Worm (Caenorhabditis elegans): Measurements from ENCODE around the gene Y17G7B.23.
A peak's percentile ranks its signal among the peaks of the same experiment; 100 is the strongest.

The Y17G7B.23 gene

DNA sequence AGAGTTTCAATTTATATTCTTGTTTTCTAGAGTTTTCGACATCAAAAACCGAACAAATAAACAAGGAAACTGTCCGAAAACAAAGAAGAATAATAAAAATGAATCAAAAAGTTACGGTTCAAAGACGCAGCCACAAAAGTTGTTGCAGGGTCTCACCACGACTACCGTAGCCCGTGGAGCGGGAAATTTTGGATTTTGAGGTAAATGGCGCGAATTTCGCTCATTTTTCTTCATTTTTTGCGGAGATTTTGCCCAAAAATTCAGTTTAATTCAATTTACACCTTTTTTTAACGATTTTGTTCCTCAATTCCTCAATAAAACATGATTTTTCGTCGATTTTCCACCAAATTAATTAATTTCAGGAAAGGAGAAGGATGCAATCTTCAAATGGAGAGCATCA, 30.7 kb upstream of the Y17G7B.23 start, which contains the start of gene mex-1:
Gene mex-1, plus strand, starts transcription at position 363 of the 400 bp plus-strand sequence.
- no peak for TF ChIP-seq lin-13 (GFP tag; optimal IDR thresholded peaks at IDR 0.05)
- TF ChIP-seq elt-1 (tag; optimal IDR thresholded peaks at IDR 0.05): no peak
- TF ChIP-seq elt-3 (tag; optimal IDR thresholded peaks at IDR 0.05): no peak
- TF ChIP-seq nhr-23 (tag; optimal IDR thresholded peaks at IDR 0.05): no peak
- no peak for TF ChIP-seq alr-1 (tag; optimal IDR thresholded peaks at IDR 0.05)
- TF ChIP-seq crh-2 (tag; optimal IDR thresholded peaks at IDR 0.05): no peak
- no peak for TF ChIP-seq unc-62 (GFP tag; optimal IDR thresholded peaks at IDR 0.05)

DNA sequence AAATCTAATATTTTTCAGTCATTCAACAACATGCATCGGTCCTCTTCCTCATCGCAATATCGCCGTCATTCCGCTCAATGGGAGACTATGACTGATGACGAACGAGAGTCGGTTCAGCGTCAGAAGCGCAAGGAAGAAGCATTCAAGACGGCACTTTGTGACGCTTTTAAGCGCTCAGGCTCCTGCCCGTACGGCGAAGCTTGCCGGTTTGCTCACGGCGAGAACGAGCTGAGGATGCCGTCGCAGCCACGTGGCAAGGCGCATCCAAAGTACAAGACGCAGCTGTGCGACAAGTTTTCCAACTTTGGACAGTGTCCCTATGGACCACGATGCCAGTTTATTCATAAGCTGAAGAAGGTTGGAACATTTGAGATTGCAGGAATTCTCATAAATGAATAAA, 30.0 kb upstream of the Y17G7B.23 start:
- TF ChIP-seq elt-1 (tag; optimal IDR thresholded peaks at IDR 0.05): no peak
- TF ChIP-seq nhr-25 (tag; optimal IDR thresholded peaks at IDR 0.05): no peak
- TF ChIP-seq nhr-11 (tag; optimal IDR thresholded peaks at IDR 0.05): no peak
- no peak for TF ChIP-seq gmeb-1 (tag; optimal IDR thresholded peaks at IDR 0.05)
- no peak for TF ChIP-seq blmp-1 (tag; optimal IDR thresholded peaks at IDR 0.05; ENCODE audit: insufficient read depth)
- TF ChIP-seq unc-39 (tag; optimal IDR thresholded peaks at IDR 0.05): no peak
- no peak for TF ChIP-seq nhr-237 (tag; optimal IDR thresholded peaks at IDR 0.05)
- TF ChIP-seq sma-3 (GFP tag; optimal IDR thresholded peaks at IDR 0.05): no peak
- TF ChIP-seq mdl-1 (tag; optimal IDR thresholded peaks at IDR 0.05): no peak
- no peak for TF ChIP-seq peb-1 (tag; optimal IDR thresholded peaks at IDR 0.05)
- TF ChIP-seq unc-62 (GFP tag; optimal IDR thresholded peaks at IDR 0.05): no peak
- no peak for TF ChIP-seq zag-1 (tag; optimal IDR thresholded peaks at IDR 0.05)
- TF ChIP-seq egl-27 (tag; optimal IDR thresholded peaks at IDR 0.05): no peak
- TF ChIP-seq Y55F3AM.14 (GFP tag; optimal IDR thresholded peaks at IDR 0.05): no peak
- TF ChIP-seq sem-4 (tag; optimal IDR thresholded peaks at IDR 0.05): no peak
- TF ChIP-seq R02D3.7 (tag; optimal IDR thresholded peaks at IDR 0.05): no peak

DNA sequence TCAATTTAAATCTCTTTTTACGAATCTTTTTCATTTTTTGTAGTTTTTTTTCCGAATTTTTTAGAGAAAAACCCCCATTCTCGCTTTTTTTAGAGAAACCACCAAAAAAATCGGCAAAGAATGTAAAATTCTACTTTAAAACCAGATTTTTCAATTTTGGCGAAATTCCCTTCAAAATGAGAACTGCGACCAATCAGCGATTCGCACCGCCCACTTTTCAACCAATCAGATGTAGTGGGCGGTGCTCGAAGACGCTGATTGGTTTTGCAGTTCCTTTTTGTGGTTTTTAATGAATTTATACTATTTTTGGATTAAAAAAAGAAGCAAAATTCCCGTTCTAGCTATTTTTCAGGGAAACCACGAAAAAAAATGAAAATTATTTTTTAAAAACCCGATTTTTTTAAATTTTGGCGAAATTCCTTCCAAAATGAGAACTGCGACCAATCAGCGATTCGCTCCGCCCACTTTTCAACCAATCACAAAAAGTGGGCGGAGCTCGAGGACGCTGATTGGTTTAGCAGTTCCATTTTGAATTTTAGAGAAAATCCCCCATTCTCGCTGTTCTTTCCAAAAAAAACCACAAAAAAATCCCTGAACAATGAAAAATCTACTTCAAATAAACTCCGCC, 27.9 kb upstream of the Y17G7B.23 start:
- no peak for TF ChIP-seq egl-27 (tag; optimal IDR thresholded peaks at IDR 0.05)

DNA sequence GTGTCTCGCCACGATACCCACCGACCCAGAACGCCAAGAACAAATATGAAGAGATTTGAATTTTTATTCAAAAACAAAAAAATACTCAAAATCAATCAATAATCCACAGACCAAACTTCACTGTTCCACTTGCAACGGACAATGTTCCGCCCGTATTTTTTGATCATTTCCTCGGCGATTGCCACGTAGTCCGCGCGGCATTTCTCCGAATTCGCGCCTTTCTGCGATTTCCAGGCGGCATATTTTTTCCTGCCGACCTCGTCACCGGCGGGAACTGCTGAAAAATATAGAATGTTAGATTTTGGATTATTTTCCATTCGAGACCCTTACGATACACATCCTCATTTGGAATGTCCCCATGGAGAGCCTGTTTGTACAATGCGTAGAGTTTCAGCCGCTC, 26.7 kb upstream of the Y17G7B.23 start:
- TF ChIP-seq ZK546.5 (tag; optimal IDR thresholded peaks at IDR 0.05): no peak
- TF ChIP-seq lin-11 (tag; optimal IDR thresholded peaks at IDR 0.05): no peak
- TF ChIP-seq elt-3 (tag; optimal IDR thresholded peaks at IDR 0.05): no peak
- TF ChIP-seq C34F6.9 (tag; optimal IDR thresholded peaks at IDR 0.05): no peak
- no peak for TF ChIP-seq unc-39 (tag; optimal IDR thresholded peaks at IDR 0.05)
- no peak for TF ChIP-seq nhr-77 (tag; optimal IDR thresholded peaks at IDR 0.05)
- no peak for TF ChIP-seq ceh-16 (tag; optimal IDR thresholded peaks at IDR 0.05)
- no peak for TF ChIP-seq alr-1 (tag; optimal IDR thresholded peaks at IDR 0.05)
- no peak for TF ChIP-seq sem-4 (tag; optimal IDR thresholded peaks at IDR 0.05)
- no peak for TF ChIP-seq nhr-129 (tag; optimal IDR thresholded peaks at IDR 0.05)
- TF ChIP-seq lin-13 (GFP tag; optimal IDR thresholded peaks at IDR 0.05): no peak
- no peak for TF ChIP-seq lin-39 (tag; optimal IDR thresholded peaks at IDR 0.05)
- TF ChIP-seq crh-2 (tag; optimal IDR thresholded peaks at IDR 0.05): no peak
- no peak for TF ChIP-seq unc-62 (GFP tag; optimal IDR thresholded peaks at IDR 0.05)
- TF ChIP-seq gmeb-1 (tag; optimal IDR thresholded peaks at IDR 0.05): no peak
- no peak for TF ChIP-seq Y55F3AM.14 (GFP tag; optimal IDR thresholded peaks at IDR 0.05)
- no peak for TF ChIP-seq lsy-2 (tag; optimal IDR thresholded peaks at IDR 0.05)
- no peak for TF ChIP-seq sma-3 (GFP tag; optimal IDR thresholded peaks at IDR 0.05)

DNA sequence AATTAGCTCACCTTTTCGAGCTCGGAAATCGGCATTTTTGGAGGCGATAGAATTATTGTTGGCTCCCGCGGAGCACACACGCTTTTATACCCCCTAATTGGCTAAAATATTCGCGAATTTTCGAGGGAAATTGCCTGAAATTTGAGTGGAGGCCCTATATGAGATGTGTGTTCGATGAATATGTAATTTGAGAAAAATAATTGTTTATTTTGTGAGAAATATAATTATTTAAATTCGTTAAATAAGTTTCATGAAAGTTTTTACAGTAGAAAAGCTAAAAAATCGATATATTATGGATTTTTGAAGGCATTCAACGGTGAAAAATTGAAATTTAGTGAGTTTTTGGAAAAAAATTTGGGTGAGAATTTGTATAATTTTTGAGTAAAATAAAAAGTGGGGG, 25.4 kb upstream of the Y17G7B.23 start, which contains the start of gene acbp-6:
Gene acbp-6, minus strand, starts transcription at position 101 of the 400 bp plus-strand sequence.
- no peak for TF ChIP-seq elt-3 (tag; optimal IDR thresholded peaks at IDR 0.05)

DNA sequence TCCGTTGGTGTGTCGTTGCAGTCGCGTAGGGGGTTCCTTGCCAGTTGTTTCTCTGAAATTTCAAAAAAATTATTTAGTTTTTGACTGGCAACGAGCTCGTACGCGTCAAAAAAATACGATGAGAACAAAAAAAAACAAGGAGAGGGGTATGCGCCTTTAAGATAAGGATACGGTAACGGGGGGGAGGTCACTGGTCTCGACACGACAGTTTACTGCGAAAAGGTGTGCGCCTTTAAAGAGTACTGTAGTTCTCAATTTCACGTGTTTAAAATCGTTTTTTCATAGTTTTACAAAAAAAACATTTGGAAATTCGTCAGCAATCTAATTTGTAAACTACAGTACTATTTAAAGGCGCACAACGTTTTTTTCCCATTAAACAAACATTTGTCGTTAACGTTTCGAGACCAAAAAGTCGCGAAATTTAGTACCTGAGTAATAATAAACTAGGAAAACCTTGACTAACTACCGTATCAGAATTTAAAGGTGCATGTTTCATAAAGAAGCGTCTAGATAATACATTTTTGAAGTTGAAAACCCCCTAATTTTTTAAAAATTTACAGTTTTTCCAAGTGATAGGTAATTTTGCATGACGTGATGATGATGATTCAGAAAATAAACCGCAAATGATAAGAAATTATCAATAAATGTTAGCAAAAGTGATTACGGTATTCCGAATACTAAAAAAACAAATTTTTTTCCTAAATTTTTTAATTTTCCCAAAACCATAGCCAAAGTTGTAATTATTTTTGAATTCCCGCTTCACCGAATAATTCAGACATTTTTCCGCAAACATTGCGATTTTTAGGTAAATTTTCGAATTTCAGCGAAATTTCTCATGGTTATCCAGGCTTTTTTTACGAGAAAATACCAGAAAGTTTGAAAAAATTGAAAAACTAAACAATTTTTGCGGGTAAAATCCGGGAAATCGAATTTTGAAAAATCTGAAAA, 24.7 kb upstream of the Y17G7B.23 start:
- TF ChIP-seq ztf-4 (tag; optimal IDR thresholded peaks at IDR 0.05) (peak; percentile 58), sem-4 (tag; optimal IDR thresholded peaks at IDR 0.05) (no peak), lin-13 (GFP tag; optimal IDR thresholded peaks at IDR 0.05) (peak; percentile 46), ZK546.5 (tag; optimal IDR thresholded peaks at IDR 0.05) (no peak), aly-2 (tag; optimal IDR thresholded peaks at IDR 0.05) (no peak), R02D3.7 (tag; optimal IDR thresholded peaks at IDR 0.05) (no peak), Y55F3AM.14 (GFP tag; optimal IDR thresholded peaks at IDR 0.05) (peak; percentile 39), dmd-4 (tag; optimal IDR thresholded peaks at IDR 0.05) (no peak), zag-1 (tag; optimal IDR thresholded peaks at IDR 0.05) (no peak), mab-5 (tag; optimal IDR thresholded peaks at IDR 0.05) (no peak), blmp-1 (tag; optimal IDR thresholded peaks at IDR 0.05; ENCODE audit: insufficient read depth) (no peak), lin-11 (tag; optimal IDR thresholded peaks at IDR 0.05) (no peak), ztf-11 (tag; optimal IDR thresholded peaks at IDR 0.05) (no peak), sma-3 (GFP tag; optimal IDR thresholded peaks at IDR 0.05) (peak; percentile 33), unc-55 (GFP tag; optimal IDR thresholded peaks at IDR 0.05) (peak; percentile 45), nhr-21 (tag; optimal IDR thresholded peaks at IDR 0.05) (no peak), crh-2 (tag; optimal IDR thresholded peaks at IDR 0.05) (peak; percentile 28), nhr-23 (tag; optimal IDR thresholded peaks at IDR 0.05) (no peak), nhr-25 (tag; optimal IDR thresholded peaks at IDR 0.05) (no peak), peb-1 (tag; optimal IDR thresholded peaks at IDR 0.05) (no peak), nhr-6 (tag; optimal IDR thresholded peaks at IDR 0.05) (no peak), ztf-1 (GFP tag; conservative IDR thresholded peaks at IDR 0.05) (0 out of 2 replicates have a peak, but pooled peaks have one; percentile 82), mdl-1 (tag; optimal IDR thresholded peaks at IDR 0.05) (no peak)

Measured in whole organism, L2 larva.